Worm (Caenorhabditis elegans) whole organism, early embryonic: Measurements from ENCODE around the gene egl-17.

ENCODE experiments used
- B0310.2 ChIP-seq: sonication (generic microtip); optimal IDR thresholded peaks from 2 replicates; lab custom pipeline; 2016; ENCODE audit warnings: mild to moderate bottlenecking, missing genetic modification characterization, missing compliant biosample characterization
- F13C5.2 ChIP-seq: sonication (generic microtip); optimal IDR thresholded peaks from 2 replicates; lab custom pipeline; 2017; ENCODE audit warnings: mild to moderate bottlenecking, missing genetic modification characterization, inconsistent platforms, missing compliant biosample characterization
- aly-1 ChIP-seq: sonication (generic microtip); optimal IDR thresholded peaks from 2 replicates; lab custom pipeline; 2016; ENCODE audit warnings: missing genetic modification characterization, missing compliant biosample characterization
- ama-1 ChIP-seq: fragments of 150-350 bp; optimal IDR thresholded peaks from 2 replicates; lab custom pipeline; 2014
- ceh-13 ChIP-seq: fragments of 200-800 bp; sonication (Bioruptor generic); optimal IDR thresholded peaks from 2 replicates; lab custom pipeline; 2018; ENCODE audit warnings: mild to moderate bottlenecking, missing genetic modification characterization, missing compliant biosample characterization
- ceh-36 ChIP-seq: sonication (generic microtip); optimal IDR thresholded peaks from 2 replicates; lab custom pipeline; 2016; ENCODE audit warnings: missing genetic modification characterization, inconsistent platforms, missing compliant biosample characterization
- ets-7 ChIP-seq: sonication (generic microtip); optimal IDR thresholded peaks from 2 replicates; lab custom pipeline; 2016; ENCODE audit warnings: missing genotype, missing genetic modification characterization, missing compliant biosample characterization
- flt-1 ChIP-seq: fragments of 200-800 bp; sonication (Bioruptor generic); IDR thresholded peaks from 2 replicates; pipeline ENCODE4 v1.3.6; 2022; ENCODE audit warnings: missing genetic modification characterization, missing compliant biosample characterization
- hmbx-1 ChIP-seq: sonication (generic microtip); optimal IDR thresholded peaks from 2 replicates; lab custom pipeline; 2016; ENCODE audit warnings: mild to moderate bottlenecking, missing genetic modification characterization, missing compliant biosample characterization
- hmg-4 ChIP-seq: fragments of 200-800 bp; sonication (Bioruptor generic); optimal IDR thresholded peaks from 2 replicates; lab custom pipeline; 2018; ENCODE audit warnings: mild to moderate bottlenecking, missing genetic modification characterization, missing compliant biosample characterization
- hnd-1 ChIP-seq: sonication (generic microtip); optimal IDR thresholded peaks from 2 replicates; lab custom pipeline; 2016; ENCODE audit warnings: missing genetic modification characterization, missing compliant biosample characterization
- pes-1 ChIP-seq: fragments of 200-800 bp; sonication (Bioruptor generic); IDR thresholded peaks from 2 replicates; pipeline ENCODE4 v1.3.6; 2022; ENCODE audit warnings: missing genetic modification reagents, missing genetic modification characterization, missing compliant biosample characterization
- scrt-1 ChIP-seq: fragments of 200-800 bp; sonication (Bioruptor generic); IDR thresholded peaks from 2 replicates; pipeline ENCODE4 v1.3.6; 2022; ENCODE audit warnings: missing genetic modification characterization, missing compliant biosample characterization
- sea-1 ChIP-seq: fragments of 200-800 bp; sonication (Bioruptor generic); conservative IDR thresholded peaks from 2 replicates; pipeline ENCODE4 v1.3.6; 2022; ENCODE audit warnings: missing genetic modification characterization, missing compliant biosample characterization
- tbx-11 ChIP-seq: fragments of 200-800 bp; sonication (Bioruptor generic); IDR thresholded peaks from 2 replicates; pipeline ENCODE4 v1.3.6; 2022; ENCODE audit warnings: missing genetic modification characterization, missing compliant biosample characterization
- tbx-37 ChIP-seq: fragments of 200-800 bp; sonication (Bioruptor generic); conservative IDR thresholded peaks from 2 replicates; pipeline ENCODE4 v1.3.6; 2022; ENCODE audit warnings: missing genetic modification reagents, missing genetic modification characterization, missing compliant biosample characterization
- tra-4 ChIP-seq: sonication (generic microtip); optimal IDR thresholded peaks from 2 replicates; lab custom pipeline; 2017; ENCODE audit warnings: missing genetic modification characterization, missing compliant biosample characterization

Gene egl-17

ce11 chrX:461623-462022 is 27.9 kb upstream of the egl-17 start:
- no peak for TF ChIP-seq hmg-4 (GFP tag; lab: Kevin White, UChicago)
- no peak for TF ChIP-seq scrt-1 (GFP tag; lab: Robert Waterston, UW)
- no peak for TF ChIP-seq aly-1 (tag; lab: Kevin White, UChicago)
- TF ChIP-seq hnd-1 (tag; lab: Kevin White, UChicago): no peak
- TF ChIP-seq ceh-36 (tag; lab: Kevin White, UChicago): no peak
- no peak for TF ChIP-seq F13C5.2 (tag; lab: Kevin White, UChicago)
- TF ChIP-seq sea-1: no peak
- TF ChIP-seq tra-4 (tag; lab: Kevin White, UChicago): no peak
- TF ChIP-seq tbx-11 (GFP tag; lab: Robert Waterston, UW): no peak
- TF ChIP-seq flt-1: no peak
- no peak for TF ChIP-seq ets-7 (tag; lab: Kevin White, UChicago)
- TF ChIP-seq ama-1 (lab: Kevin White, UChicago): no peak
- no peak for TF ChIP-seq tbx-37 (GFP tag; lab: Robert Waterston, UW)

- TF ChIP-seq scrt-1 (GFP tag; lab: Robert Waterston, UW) (peak; percentile 53; the same call in 1 of the 2 replicates), tbx-37 (GFP tag; lab: Robert Waterston, UW) (peak; percentile 45; the same call in 1 of the 2 replicates), sea-1 (0 out of 2 replicates have a peak, but pooled peaks have one; percentile 53), flt-1 (peak; percentile 35; the same call in 1 of the 2 replicates), pes-1 (GFP tag; lab: Robert Waterston, UW) (peak; percentile 54)
Observed at ce11 chrX:465931-466330, 23.6 kb upstream of the egl-17 start.

ce11 chrX:467338-467823 is 22.1 kb upstream of the egl-17 start:
- TF ChIP-seq scrt-1 (GFP tag; lab: Robert Waterston, UW) (no peak), ama-1 (lab: Kevin White, UChicago) (no peak), hmg-4 (GFP tag; lab: Kevin White, UChicago) (no peak), B0310.2 (no peak), tra-4 (tag; lab: Kevin White, UChicago) (no peak), ceh-36 (tag; lab: Kevin White, UChicago) (no peak), hnd-1 (tag; lab: Kevin White, UChicago) (no peak), tbx-11 (GFP tag; lab: Robert Waterston, UW) (no peak), hmbx-1 (tag; lab: Kevin White, UChicago) (no peak), ceh-13 (GFP tag; lab: Kevin White, UChicago) (no peak), tbx-37 (GFP tag; lab: Robert Waterston, UW) (no peak), pes-1 (GFP tag; lab: Robert Waterston, UW) (no peak), sea-1 (no peak), flt-1 (no peak), ets-7 (tag; lab: Kevin White, UChicago) (no peak), F13C5.2 (tag; lab: Kevin White, UChicago) (no peak), aly-1 (tag; lab: Kevin White, UChicago) (no peak)

- no peak for TF ChIP-seq F13C5.2 (tag; lab: Kevin White, UChicago)
- no peak for TF ChIP-seq hmbx-1 (tag; lab: Kevin White, UChicago)
- TF ChIP-seq pes-1 (GFP tag; lab: Robert Waterston, UW): no peak
- no peak for TF ChIP-seq tbx-11 (GFP tag; lab: Robert Waterston, UW)
- TF ChIP-seq hnd-1 (tag; lab: Kevin White, UChicago): no peak
- TF ChIP-seq sea-1: no peak
- no peak for TF ChIP-seq tbx-37 (GFP tag; lab: Robert Waterston, UW)
Observed at ce11 chrX:476261-476660, 13.2 kb upstream of the egl-17 start, which contains the start of gene F38G1.3. Gene F38G1.3, plus strand, starts transcription at chrX:476561.

ce11 chrX:481150-481549 is 8.3 kb upstream of the egl-17 start, which contains the start of gene che-2:
Gene che-2, plus strand, starts transcription at chrX:481450.
- TF ChIP-seq hmbx-1 (tag; lab: Kevin White, UChicago): no peak
- TF ChIP-seq scrt-1 (GFP tag; lab: Robert Waterston, UW): no peak
- no peak for TF ChIP-seq pes-1 (GFP tag; lab: Robert Waterston, UW)
- no peak for TF ChIP-seq ceh-13 (GFP tag; lab: Kevin White, UChicago)
- TF ChIP-seq ceh-36 (tag; lab: Kevin White, UChicago): no peak
- no peak for TF ChIP-seq sea-1

ce11 chrX:487669-488068 is 1.8 kb upstream of the egl-17 start:
- no peak for TF ChIP-seq tbx-11 (GFP tag; lab: Robert Waterston, UW)
- TF ChIP-seq ama-1 (lab: Kevin White, UChicago): no peak
- no peak for TF ChIP-seq ceh-13 (GFP tag; lab: Kevin White, UChicago)
- TF ChIP-seq ets-7 (tag; lab: Kevin White, UChicago): no peak
- no peak for TF ChIP-seq F13C5.2 (tag; lab: Kevin White, UChicago)
- no peak for TF ChIP-seq sea-1
- no peak for TF ChIP-seq aly-1 (tag; lab: Kevin White, UChicago)
- no peak for TF ChIP-seq hmg-4 (GFP tag; lab: Kevin White, UChicago)
- TF ChIP-seq B0310.2: no peak
- TF ChIP-seq hnd-1 (tag; lab: Kevin White, UChicago): no peak
- TF ChIP-seq tra-4 (tag; lab: Kevin White, UChicago): no peak
- TF ChIP-seq flt-1: no peak
- TF ChIP-seq pes-1 (GFP tag; lab: Robert Waterston, UW): no peak
- no peak for TF ChIP-seq ceh-36 (tag; lab: Kevin White, UChicago)
- TF ChIP-seq tbx-37 (GFP tag; lab: Robert Waterston, UW): no peak
- TF ChIP-seq hmbx-1 (tag; lab: Kevin White, UChicago): no peak
- no peak for TF ChIP-seq scrt-1 (GFP tag; lab: Robert Waterston, UW)

ce11 chrX:492919-493318 is 3.4 kb downstream of the egl-17 start, which contains the start of gene B0310.1:
Gene B0310.1, plus strand, starts transcription at chrX:493228.
- TF ChIP-seq B0310.2 (no peak), F13C5.2 (tag; lab: Kevin White, UChicago) (no peak), hmg-4 (GFP tag; lab: Kevin White, UChicago) (no peak), tbx-37 (GFP tag; lab: Robert Waterston, UW) (no peak), aly-1 (tag; lab: Kevin White, UChicago) (no peak)
